Worm (Caenorhabditis elegans) whole organism, L1 larva: ENCODE data around the gene F09F7.6.

Source experiments
- C04F5.9 ChIP-seq: sonication (generic microtip); optimal IDR thresholded peaks from 2 replicates; lab custom pipeline; 2016; ENCODE audit warnings: missing genetic modification characterization, missing compliant biosample characterization
- aha-1 ChIP-seq: fragments of 150-350 bp; optimal IDR thresholded peaks from 2 replicates; lab custom pipeline; 2014; ENCODE audit warnings: missing biosample characterization, missing genetic modification characterization
- alr-1 ChIP-seq: fragments of 200-800 bp; sonication (Bioruptor generic); optimal IDR thresholded peaks from 2 replicates; lab custom pipeline; 2018; ENCODE audit warnings: borderline replicate concordance, mild to moderate bottlenecking, missing genetic modification characterization, missing compliant biosample characterization
- aly-2 ChIP-seq: fragments of 150-350 bp; optimal IDR thresholded peaks from 2 replicates; lab custom pipeline; 2014; ENCODE audit warnings: missing biosample characterization, missing genetic modification characterization
- ceh-8 ChIP-seq: fragments of 200-800 bp; sonication (Bioruptor generic); optimal IDR thresholded peaks from 2 replicates; lab custom pipeline; 2018; ENCODE audit warnings: mild to moderate bottlenecking, missing genetic modification characterization, moderate library complexity, missing compliant biosample characterization
- ceh-82 ChIP-seq, 3 experiments: fragments of 150-350 bp in 1 of 3; sonication (generic microtip) in 2 of 3; optimal IDR thresholded peaks; 2 replicates each; lab custom pipeline; 2014 to 2017; ENCODE audit warnings: missing biosample characterization in 3 of 3, missing genetic modification characterization in 3 of 3
- ceh-88 ChIP-seq: fragments of 200-800 bp; sonication (Bioruptor generic); IDR thresholded peaks from 2 replicates; pipeline ENCODE4 v1.3.6; 2022; ENCODE audit warnings: missing genetic modification characterization, missing compliant biosample characterization
- ces-1 ChIP-seq: fragments of 150-350 bp; optimal IDR thresholded peaks from 2 replicates; lab custom pipeline; 2014; ENCODE audit warnings: missing biosample characterization, missing genetic modification reagents, missing genetic modification characterization
- dsc-1 ChIP-seq: sonication (generic microtip); optimal IDR thresholded peaks from 2 replicates; lab custom pipeline; 2016; ENCODE audit warnings: mild to moderate bottlenecking, missing genetic modification characterization, missing compliant biosample characterization
- efl-1 ChIP-seq, 4 experiments: fragments of 150-350 bp; optimal IDR thresholded peaks in 3 of 4; peaks in 1 of 4; 1 replicate in 1 of 4; 2 replicates in 3 of 4; lab custom pipeline; 2014; ENCODE audit warnings: missing biosample characterization in 2 of 4, missing genetic modification characterization in 2 of 4, missing genetic modification reagents in 2 of 4
- egl-27 ChIP-seq, 2 experiments: fragments of 150-350 bp in 1 of 2; sonication (generic microtip); optimal IDR thresholded peaks; 3 replicates each; lab custom pipeline; 2017 to 2018; ENCODE audit warnings: missing biosample characterization in 2 of 2, missing genetic modification characterization in 2 of 2, missing genetic modification reagents in 2 of 2
- elt-2 ChIP-seq: sonication (generic microtip); optimal IDR thresholded peaks from 2 replicates; lab custom pipeline; 2016; ENCODE audit warnings: missing genetic modification characterization, mild to moderate bottlenecking, inconsistent platforms, missing compliant biosample characterization, missing genetic modification reagents
- ets-5 ChIP-seq: fragments of 200-800 bp; sonication (Bioruptor generic); IDR thresholded peaks from 2 replicates; pipeline ENCODE4 v1.3.6; 2022; ENCODE audit warnings: missing genetic modification characterization, missing compliant biosample characterization
- fkh-4 ChIP-seq: sonication (generic microtip); optimal IDR thresholded peaks from 2 replicates; lab custom pipeline; 2016; ENCODE audit warnings: missing compliant biosample characterization, missing genetic modification characterization, borderline replicate concordance
- fkh-8 ChIP-seq: sonication (generic microtip); optimal IDR thresholded peaks from 2 replicates; lab custom pipeline; 2016; ENCODE audit warnings: mild to moderate bottlenecking, missing genetic modification characterization, missing compliant biosample characterization
- hlh-4 ChIP-seq: sonication (generic microtip); optimal IDR thresholded peaks from 2 replicates; lab custom pipeline; 2016; ENCODE audit warnings: mild to moderate bottlenecking, missing genetic modification characterization, missing compliant biosample characterization
- irx-1 ChIP-seq: sonication (generic microtip); optimal IDR thresholded peaks from 2 replicates; lab custom pipeline; 2016; ENCODE audit warnings: missing genetic modification characterization, missing compliant biosample characterization
- isw-1 ChIP-seq: fragments of 200-800 bp; sonication (Bioruptor generic); IDR thresholded peaks from 2 replicates; pipeline ENCODE4 v1.3.6; 2022; ENCODE audit warnings: missing genetic modification characterization, missing compliant biosample characterization
- jun-1 ChIP-seq: fragments of 150-350 bp; optimal IDR thresholded peaks from 2 replicates; lab custom pipeline; 2014; ENCODE audit warnings: missing biosample characterization, missing genetic modification reagents, missing genetic modification characterization
- lin-13 ChIP-seq: fragments of 150-350 bp; optimal IDR thresholded peaks from 2 replicates; lab custom pipeline; 2014; ENCODE audit warnings: missing biosample characterization, missing genetic modification reagents, missing genetic modification characterization
- lin-14 ChIP-seq: fragments of 200-800 bp; sonication (Bioruptor generic); optimal IDR thresholded peaks from 2 replicates; lab custom pipeline; 2018; ENCODE audit warnings: mild to moderate bottlenecking, missing genetic modification characterization, moderate library complexity, missing compliant biosample characterization
- lin-15B ChIP-seq: fragments of 150-350 bp; sonication (generic microtip); optimal IDR thresholded peaks from 3 replicates; lab custom pipeline; 2014; ENCODE audit warnings: missing biosample characterization, missing genetic modification characterization
- lir-3 ChIP-seq: sonication (generic microtip); optimal IDR thresholded peaks from 2 replicates; lab custom pipeline; 2016; ENCODE audit warnings: mild to moderate bottlenecking, missing genetic modification characterization, moderate library complexity, missing compliant biosample characterization; ENCODE audit not compliant: poor library complexity
- lsy-2 ChIP-seq, 2 experiments: fragments of 150-350 bp; optimal IDR thresholded peaks; 2 replicates each; lab custom pipeline; 2014; ENCODE audit warnings: missing biosample characterization in 2 of 2, missing genetic modification characterization in 2 of 2
- mab-9 ChIP-seq: fragments of 200-800 bp; sonication (Bioruptor generic); IDR thresholded peaks from 2 replicates; pipeline ENCODE4 v1.3.6; 2022; ENCODE audit warnings: missing genetic modification reagents, missing genetic modification characterization, missing compliant biosample characterization
- mdl-1 ChIP-seq, 2 experiments: fragments of 150-350 bp; optimal IDR thresholded peaks; 2 replicates each; lab custom pipeline; 2014 to 2017; ENCODE audit warnings: missing biosample characterization in 2 of 2, missing genetic modification characterization in 2 of 2, inconsistent platforms in 1 of 2
- mef-2 ChIP-seq: fragments of 150-350 bp; optimal IDR thresholded peaks from 2 replicates; lab custom pipeline; 2014; ENCODE audit warnings: missing biosample characterization, missing genetic modification characterization
- nhr-11 ChIP-seq: fragments of 150-350 bp; optimal IDR thresholded peaks from 2 replicates; lab custom pipeline; 2014; ENCODE audit warnings: missing biosample characterization, missing genetic modification characterization
- nhr-12 ChIP-seq: sonication (generic microtip); optimal IDR thresholded peaks from 2 replicates; lab custom pipeline; 2017; ENCODE audit warnings: missing biosample characterization, missing genetic modification characterization
- nhr-19 ChIP-seq: fragments of 200-800 bp; sonication (Bioruptor generic); conservative IDR thresholded peaks from 2 replicates; pipeline ENCODE4 v1.3.6; 2022; ENCODE audit warnings: missing genetic modification characterization, missing compliant biosample characterization
- nhr-237 ChIP-seq: fragments of 150-350 bp; optimal IDR thresholded peaks from 2 replicates; lab custom pipeline; 2014; ENCODE audit warnings: missing biosample characterization, missing genetic modification characterization
- nhr-28 ChIP-seq: fragments of 150-350 bp; optimal IDR thresholded peaks from 2 replicates; lab custom pipeline; 2014; ENCODE audit warnings: missing biosample characterization, missing genetic modification characterization
- nhr-71 ChIP-seq: sonication (generic microtip); optimal IDR thresholded peaks from 2 replicates; lab custom pipeline; 2016; ENCODE audit warnings: mild to moderate bottlenecking, missing genetic modification characterization, moderate library complexity, missing compliant biosample characterization
- nhr-77 ChIP-seq: fragments of 150-350 bp; optimal IDR thresholded peaks from 2 replicates; lab custom pipeline; 2014; ENCODE audit warnings: missing biosample characterization, missing genetic modification characterization
- nhr-84 ChIP-seq: sonication (generic microtip); optimal IDR thresholded peaks from 2 replicates; lab custom pipeline; 2017; ENCODE audit warnings: missing biosample characterization, missing genetic modification characterization
- nhr-90 ChIP-seq: sonication (generic microtip); optimal IDR thresholded peaks from 2 replicates; lab custom pipeline; 2016; ENCODE audit warnings: mild to moderate bottlenecking, missing genetic modification characterization, missing compliant biosample characterization; ENCODE audit not compliant: poor library complexity
- pag-3 ChIP-seq: sonication (generic microtip); optimal IDR thresholded peaks from 2 replicates; lab custom pipeline; 2017; ENCODE audit warnings: missing genetic modification characterization, mild to moderate bottlenecking, missing compliant biosample characterization, antibody characterized with exemption, borderline replicate concordance; ENCODE audit not compliant: insufficient read depth
- pax-3 ChIP-seq: fragments of 200-800 bp; sonication (Bioruptor generic); optimal IDR thresholded peaks from 2 replicates; lab custom pipeline; 2018; ENCODE audit warnings: mild to moderate bottlenecking, missing genetic modification characterization, moderate library complexity, missing compliant biosample characterization
- pqm-1 ChIP-seq: sonication (generic microtip); optimal IDR thresholded peaks from 3 replicates; lab custom pipeline; 2017; ENCODE audit warnings: missing biosample characterization, missing genetic modification characterization
- rnt-1 ChIP-seq: sonication (generic microtip); optimal IDR thresholded peaks from 2 replicates; lab custom pipeline; 2016; ENCODE audit warnings: mild to moderate bottlenecking, missing genetic modification characterization, moderate library complexity, missing compliant biosample characterization
- skn-1 ChIP-seq: fragments of 150-350 bp; optimal IDR thresholded peaks from 2 replicates; lab custom pipeline; 2014; ENCODE audit warnings: missing biosample characterization, missing genetic modification characterization
- sox-4 ChIP-seq: sonication (generic microtip); optimal IDR thresholded peaks from 2 replicates; lab custom pipeline; 2016; ENCODE audit warnings: missing genetic modification characterization, missing compliant biosample characterization
- sptf-1 ChIP-seq: fragments of 150-350 bp; optimal IDR thresholded peaks from 2 replicates; lab custom pipeline; 2014; ENCODE audit warnings: missing biosample characterization, missing genetic modification characterization
- tbx-2 ChIP-seq: sonication (generic microtip); optimal IDR thresholded peaks from 2 replicates; lab custom pipeline; 2016; ENCODE audit warnings: missing genetic modification characterization, missing compliant biosample characterization
- tlp-1 ChIP-seq: fragments of 150-350 bp; optimal IDR thresholded peaks from 2 replicates; lab custom pipeline; 2014; ENCODE audit warnings: missing biosample characterization, missing genetic modification characterization
- unc-130 ChIP-seq: fragments of 150-350 bp; optimal IDR thresholded peaks from 2 replicates; lab custom pipeline; 2017; ENCODE audit warnings: missing biosample characterization, missing genetic modification characterization, inconsistent platforms
- unc-30 ChIP-seq: sonication (generic microtip); optimal IDR thresholded peaks from 2 replicates; lab custom pipeline; 2017; ENCODE audit warnings: missing biosample characterization, missing genetic modification characterization
- unc-62 ChIP-seq: fragments of 150-350 bp; optimal IDR thresholded peaks from 2 replicates; lab custom pipeline; 2014; ENCODE audit warnings: missing biosample characterization, missing genetic modification reagents, missing genetic modification characterization
- unc-86 ChIP-seq: sonication (generic microtip); optimal IDR thresholded peaks from 2 replicates; lab custom pipeline; 2016; ENCODE audit warnings: missing genetic modification characterization, missing compliant biosample characterization
- unc-98 ChIP-seq: fragments of 200-800 bp; sonication (Bioruptor generic); IDR thresholded peaks from 2 replicates; pipeline ENCODE4 v1.3.6; 2022; ENCODE audit warnings: missing genetic modification characterization, missing compliant biosample characterization
- vab-15 ChIP-seq: sonication (generic microtip); optimal IDR thresholded peaks from 2 replicates; lab custom pipeline; 2017; ENCODE audit warnings: missing genotype, mild to moderate bottlenecking, missing genetic modification characterization, missing compliant biosample characterization
- zag-1 ChIP-seq: fragments of 150-350 bp; optimal IDR thresholded peaks from 2 replicates; lab custom pipeline; 2014; ENCODE audit warnings: missing biosample characterization, missing genetic modification characterization
- ztf-11 ChIP-seq, 2 experiments: sonication (generic microtip); optimal IDR thresholded peaks; 2 replicates each; lab custom pipeline; 2016 to 2017; ENCODE audit warnings: missing genetic modification characterization in 2 of 2, missing biosample characterization in 1 of 2, missing compliant biosample characterization in 1 of 2

The F09F7.6 gene

ce11 chrIII:5504164-5504563, 47.8 kb downstream of the F09F7.6 start (continued):
- TF ChIP-seq lin-15B (tag; lab: Kevin White, UChicago): no peak
- TF ChIP-seq isw-1: no peak
- TF ChIP-seq nhr-19 (GFP tag; lab: Robert Waterston, UW): peak; percentile 38
- no peak for TF ChIP-seq mab-9
- TF ChIP-seq nhr-11 (tag; lab: Kevin White, UChicago): no peak
- no peak for TF ChIP-seq C04F5.9 (tag; lab: Kevin White, UChicago)
- TF ChIP-seq mdl-1 (tag; optimal IDR thresholded peaks at IDR 0.05; lab: Kevin White, UChicago): peak in 1 of 2 experiments; percentile 33
- no peak for TF ChIP-seq ets-5 (GFP tag; lab: Robert Waterston, UW)
- TF ChIP-seq lsy-2 (tag; optimal IDR thresholded peaks at IDR 0.05; lab: Kevin White, UChicago): peak; percentile 54 to 60
- TF ChIP-seq pax-3: peak; percentile 63
- no peak for TF ChIP-seq tbx-2
- no peak for TF ChIP-seq pag-3 (tag; lab: Kevin White, UChicago)
- TF ChIP-seq nhr-90 (tag; lab: Kevin White, UChicago): no peak
- TF ChIP-seq aly-2: peak; percentile 86
- no peak for TF ChIP-seq dsc-1 (tag; lab: Kevin White, UChicago)
- TF ChIP-seq sox-4 (tag; lab: Kevin White, UChicago): no peak
- TF ChIP-seq egl-27 (tag; optimal IDR thresholded peaks at IDR 0.05; lab: Kevin White, UChicago): no peak
- TF ChIP-seq nhr-28 (tag; lab: Kevin White, UChicago): no peak
- TF ChIP-seq ceh-8 (GFP tag; lab: Kevin White, UChicago): no peak
- no peak for TF ChIP-seq zag-1
- peak; percentile 62 for TF ChIP-seq efl-1 (optimal IDR thresholded peaks at IDR 0.05; lab: Kevin White, UChicago)
- TF ChIP-seq efl-1 (GFP tag; optimal IDR thresholded peaks at IDR 0.05 in 1 of 2; lab: Kevin White, UChicago): peak; percentile 57 to 96
- peak; percentile 54 for TF ChIP-seq nhr-237 (tag; lab: Kevin White, UChicago)
- TF ChIP-seq nhr-71 (tag; lab: Kevin White, UChicago): peak; percentile 77
- no peak for TF ChIP-seq aha-1 (tag; lab: Kevin White, UChicago)
- TF ChIP-seq alr-1 (tag; lab: Kevin White, UChicago): no peak
- TF ChIP-seq unc-30 (tag; lab: Kevin White, UChicago): no peak
- TF ChIP-seq lin-13 (GFP tag; lab: Kevin White, UChicago): peak; percentile 54
- peak; percentile 46 for TF ChIP-seq skn-1 (tag; lab: Kevin White, UChicago)
- no peak for TF ChIP-seq sptf-1 (tag; lab: Kevin White, UChicago)
- TF ChIP-seq nhr-84 (tag; lab: Kevin White, UChicago): no peak
- TF ChIP-seq unc-130 (tag; lab: Kevin White, UChicago): peak; percentile 12
- peak; percentile 26 to 64 (median 55) for TF ChIP-seq ceh-82 (tag; optimal IDR thresholded peaks at IDR 0.05; lab: Kevin White, UChicago)
- TF ChIP-seq pqm-1 (tag; lab: Kevin White, UChicago): no peak
- TF ChIP-seq lir-3 (tag; lab: Kevin White, UChicago): peak; percentile 34
- no peak for TF ChIP-seq ceh-88
- peak; percentile 41 for TF ChIP-seq irx-1
- peak; percentile 48 for TF ChIP-seq fkh-8 (tag; lab: Kevin White, UChicago)
- TF ChIP-seq unc-98 (GFP tag; lab: Robert Waterston, UW): no peak
- no peak for TF ChIP-seq fkh-4
- no peak for TF ChIP-seq unc-86
- TF ChIP-seq nhr-12 (tag; lab: Kevin White, UChicago): no peak
- TF ChIP-seq vab-15 (tag; lab: Kevin White, UChicago): no peak
- peak; percentile 83 for TF ChIP-seq lin-14
- peak; percentile 61 for TF ChIP-seq jun-1
- TF ChIP-seq hlh-4 (tag; lab: Kevin White, UChicago): no peak
- no peak for TF ChIP-seq tlp-1 (tag; lab: Kevin White, UChicago)
- TF ChIP-seq ces-1: no peak
- no peak for TF ChIP-seq ztf-11 (tag; optimal IDR thresholded peaks at IDR 0.05; lab: Kevin White, UChicago)
- peak; percentile 49 for TF ChIP-seq nhr-77
- no peak for TF ChIP-seq mef-2 (tag; lab: Kevin White, UChicago)
- TF ChIP-seq unc-62 (GFP tag; lab: Kevin White, UChicago): no peak
- no peak for TF ChIP-seq elt-2 (tag; lab: Kevin White, UChicago)
- TF ChIP-seq rnt-1: peak; percentile 87
